Worm (Caenorhabditis elegans) whole organism, L1 larva: Measurements from ENCODE around the gene pygl-1.
A peak's percentile ranks its signal among the peaks of the same experiment; 100 is the strongest.

Experiments used
- C34B4.2 ChIP-seq: sonication (generic microtip); optimal IDR thresholded peaks from 2 replicates; lab custom pipeline; 2017; ENCODE audit warnings: mild to moderate bottlenecking, missing genetic modification characterization, missing compliant biosample characterization
- Y116A8C.19 ChIP-seq: sonication (generic microtip); optimal IDR thresholded peaks from 2 replicates; lab custom pipeline; 2016; ENCODE audit warnings: missing compliant biosample characterization, missing genetic modification characterization, borderline replicate concordance
- aha-1 ChIP-seq: fragments of 150-350 bp; optimal IDR thresholded peaks from 2 replicates; lab custom pipeline; 2014; ENCODE audit warnings: missing biosample characterization, missing genetic modification characterization
- blmp-1 ChIP-seq: fragments of 150-350 bp; optimal IDR thresholded peaks from 2 replicates; lab custom pipeline; 2014; ENCODE audit warnings: missing biosample characterization, missing genetic modification characterization
- ceh-63 ChIP-seq: fragments of 200-800 bp; sonication (Bioruptor generic); optimal IDR thresholded peaks from 2 replicates; lab custom pipeline; 2018; ENCODE audit warnings: mild to moderate bottlenecking, missing genetic modification characterization, missing compliant biosample characterization
- ceh-88 ChIP-seq: fragments of 200-800 bp; sonication (Bioruptor generic); IDR thresholded peaks from 2 replicates; pipeline ENCODE4 v1.3.6; 2022; ENCODE audit warnings: missing genetic modification characterization, missing compliant biosample characterization
- ces-1 ChIP-seq: fragments of 150-350 bp; optimal IDR thresholded peaks from 2 replicates; lab custom pipeline; 2014; ENCODE audit warnings: missing biosample characterization, missing genetic modification reagents, missing genetic modification characterization
- dsc-1 ChIP-seq: sonication (generic microtip); optimal IDR thresholded peaks from 2 replicates; lab custom pipeline; 2016; ENCODE audit warnings: mild to moderate bottlenecking, missing genetic modification characterization, missing compliant biosample characterization
- efl-1 ChIP-seq, 4 experiments: fragments of 150-350 bp; optimal IDR thresholded peaks in 3 of 4; peaks in 1 of 4; 1 replicate in 1 of 4; 2 replicates in 3 of 4; lab custom pipeline; 2014; ENCODE audit warnings: missing biosample characterization in 2 of 4, missing genetic modification characterization in 2 of 4, missing genetic modification reagents in 2 of 4
- efl-3 ChIP-seq: fragments of 200-800 bp; sonication (Bioruptor generic); optimal IDR thresholded peaks from 2 replicates; lab custom pipeline; 2018; ENCODE audit warnings: mild to moderate bottlenecking, missing genetic modification characterization, missing compliant biosample characterization
- egl-13 ChIP-seq: sonication (generic microtip); optimal IDR thresholded peaks from 2 replicates; lab custom pipeline; 2016; ENCODE audit warnings: missing genotype, missing genetic modification reagents, missing genetic modification characterization, missing compliant biosample characterization
- egl-27 ChIP-seq, 2 experiments: fragments of 150-350 bp in 1 of 2; sonication (generic microtip); optimal IDR thresholded peaks; 3 replicates each; lab custom pipeline; 2017 to 2018; ENCODE audit warnings: missing biosample characterization in 2 of 2, missing genetic modification characterization in 2 of 2, missing genetic modification reagents in 2 of 2
- elt-3 ChIP-seq, 6 experiments: fragments of 150-350 bp in 1 of 6; sonication (generic microtip); optimal IDR thresholded peaks; 2 replicates each; lab custom pipeline; 2017 to 2018; ENCODE audit warnings: missing biosample characterization in 6 of 6, missing genetic modification characterization in 6 of 6, inconsistent platforms in 1 of 6
- fkh-4 ChIP-seq: sonication (generic microtip); optimal IDR thresholded peaks from 2 replicates; lab custom pipeline; 2016; ENCODE audit warnings: missing compliant biosample characterization, missing genetic modification characterization, borderline replicate concordance
- fkh-8 ChIP-seq: sonication (generic microtip); optimal IDR thresholded peaks from 2 replicates; lab custom pipeline; 2016; ENCODE audit warnings: mild to moderate bottlenecking, missing genetic modification characterization, missing compliant biosample characterization
- hlh-17 ChIP-seq: fragments of 200-800 bp; sonication (Bioruptor generic); optimal IDR thresholded peaks from 2 replicates; lab custom pipeline; 2018; ENCODE audit warnings: missing genetic modification characterization, mild to moderate bottlenecking, missing compliant biosample characterization, moderate library complexity, borderline replicate concordance
- hpl-2 ChIP-seq: fragments of 150-350 bp; optimal IDR thresholded peaks from 2 replicates; lab custom pipeline; 2014; ENCODE audit warnings: missing biosample characterization, missing genetic modification reagents, missing genetic modification characterization
- isw-1 ChIP-seq: fragments of 200-800 bp; sonication (Bioruptor generic); IDR thresholded peaks from 2 replicates; pipeline ENCODE4 v1.3.6; 2022; ENCODE audit warnings: missing genetic modification characterization, missing compliant biosample characterization
- jun-1 ChIP-seq: fragments of 150-350 bp; optimal IDR thresholded peaks from 2 replicates; lab custom pipeline; 2014; ENCODE audit warnings: missing biosample characterization, missing genetic modification reagents, missing genetic modification characterization
- lin-13 ChIP-seq: fragments of 150-350 bp; optimal IDR thresholded peaks from 2 replicates; lab custom pipeline; 2014; ENCODE audit warnings: missing biosample characterization, missing genetic modification reagents, missing genetic modification characterization
- lin-14 ChIP-seq: fragments of 200-800 bp; sonication (Bioruptor generic); optimal IDR thresholded peaks from 2 replicates; lab custom pipeline; 2018; ENCODE audit warnings: mild to moderate bottlenecking, missing genetic modification characterization, moderate library complexity, missing compliant biosample characterization
- lin-15B ChIP-seq: fragments of 150-350 bp; sonication (generic microtip); optimal IDR thresholded peaks from 3 replicates; lab custom pipeline; 2014; ENCODE audit warnings: missing biosample characterization, missing genetic modification characterization
- lin-35 ChIP-seq, 2 experiments: fragments of 150-350 bp; optimal IDR thresholded peaks; 2 replicates each; lab custom pipeline; 2014; ENCODE audit warnings: missing biosample characterization in 2 of 2, missing genetic modification characterization in 2 of 2, missing genetic modification reagents in 2 of 2
- lir-3 ChIP-seq: sonication (generic microtip); optimal IDR thresholded peaks from 2 replicates; lab custom pipeline; 2016; ENCODE audit warnings: mild to moderate bottlenecking, missing genetic modification characterization, moderate library complexity, missing compliant biosample characterization; ENCODE audit not compliant: poor library complexity
- lsy-2 ChIP-seq, 2 experiments: fragments of 150-350 bp; optimal IDR thresholded peaks; 2 replicates each; lab custom pipeline; 2014; ENCODE audit warnings: missing biosample characterization in 2 of 2, missing genetic modification characterization in 2 of 2
- mab-9 ChIP-seq: fragments of 200-800 bp; sonication (Bioruptor generic); IDR thresholded peaks from 2 replicates; pipeline ENCODE4 v1.3.6; 2022; ENCODE audit warnings: missing genetic modification reagents, missing genetic modification characterization, missing compliant biosample characterization
- nhr-19 ChIP-seq: fragments of 200-800 bp; sonication (Bioruptor generic); conservative IDR thresholded peaks from 2 replicates; pipeline ENCODE4 v1.3.6; 2022; ENCODE audit warnings: missing genetic modification characterization, missing compliant biosample characterization
- nhr-20 ChIP-seq: sonication (generic microtip); optimal IDR thresholded peaks from 2 replicates; lab custom pipeline; 2016; ENCODE audit warnings: mild to moderate bottlenecking, missing genetic modification characterization, missing compliant biosample characterization
- nhr-28 ChIP-seq: fragments of 150-350 bp; optimal IDR thresholded peaks from 2 replicates; lab custom pipeline; 2014; ENCODE audit warnings: missing biosample characterization, missing genetic modification characterization
- nhr-71 ChIP-seq: sonication (generic microtip); optimal IDR thresholded peaks from 2 replicates; lab custom pipeline; 2016; ENCODE audit warnings: mild to moderate bottlenecking, missing genetic modification characterization, moderate library complexity, missing compliant biosample characterization
- nhr-77 ChIP-seq: fragments of 150-350 bp; optimal IDR thresholded peaks from 2 replicates; lab custom pipeline; 2014; ENCODE audit warnings: missing biosample characterization, missing genetic modification characterization
- nhr-85 ChIP-seq: sonication (generic microtip); peaks from one replicate; lab custom pipeline; 2016; ENCODE audit warnings: missing genetic modification characterization, inconsistent platforms, missing compliant biosample characterization
- pax-3 ChIP-seq: fragments of 200-800 bp; sonication (Bioruptor generic); optimal IDR thresholded peaks from 2 replicates; lab custom pipeline; 2018; ENCODE audit warnings: mild to moderate bottlenecking, missing genetic modification characterization, moderate library complexity, missing compliant biosample characterization
- pqm-1 ChIP-seq: sonication (generic microtip); optimal IDR thresholded peaks from 3 replicates; lab custom pipeline; 2017; ENCODE audit warnings: missing biosample characterization, missing genetic modification characterization
- skn-1 ChIP-seq: fragments of 150-350 bp; optimal IDR thresholded peaks from 2 replicates; lab custom pipeline; 2014; ENCODE audit warnings: missing biosample characterization, missing genetic modification characterization
- sox-4 ChIP-seq: sonication (generic microtip); optimal IDR thresholded peaks from 2 replicates; lab custom pipeline; 2016; ENCODE audit warnings: missing genetic modification characterization, missing compliant biosample characterization
- sup-37 ChIP-seq: fragments of 200-800 bp; sonication (Bioruptor generic); optimal IDR thresholded peaks from 2 replicates; lab custom pipeline; 2018; ENCODE audit warnings: mild to moderate bottlenecking, missing genetic modification characterization, missing compliant biosample characterization
- swsn-7 ChIP-seq: sonication (generic microtip); optimal IDR thresholded peaks from 2 replicates; lab custom pipeline; 2016; ENCODE audit warnings: missing genetic modification characterization, missing compliant biosample characterization
- tbx-2 ChIP-seq: sonication (generic microtip); optimal IDR thresholded peaks from 2 replicates; lab custom pipeline; 2016; ENCODE audit warnings: missing genetic modification characterization, missing compliant biosample characterization
- unc-130 ChIP-seq: fragments of 150-350 bp; optimal IDR thresholded peaks from 2 replicates; lab custom pipeline; 2017; ENCODE audit warnings: missing biosample characterization, missing genetic modification characterization, inconsistent platforms
- unc-86 ChIP-seq: sonication (generic microtip); optimal IDR thresholded peaks from 2 replicates; lab custom pipeline; 2016; ENCODE audit warnings: missing genetic modification characterization, missing compliant biosample characterization
- unc-98 ChIP-seq: fragments of 200-800 bp; sonication (Bioruptor generic); IDR thresholded peaks from 2 replicates; pipeline ENCODE4 v1.3.6; 2022; ENCODE audit warnings: missing genetic modification characterization, missing compliant biosample characterization
- vab-15 ChIP-seq: sonication (generic microtip); optimal IDR thresholded peaks from 2 replicates; lab custom pipeline; 2017; ENCODE audit warnings: missing genotype, mild to moderate bottlenecking, missing genetic modification characterization, missing compliant biosample characterization
- xbp-1 ChIP-seq: sonication (generic microtip); optimal IDR thresholded peaks from 2 replicates; lab custom pipeline; 2016; ENCODE audit warnings: missing genetic modification characterization, missing compliant biosample characterization
- zag-1 ChIP-seq: fragments of 150-350 bp; optimal IDR thresholded peaks from 2 replicates; lab custom pipeline; 2014; ENCODE audit warnings: missing biosample characterization, missing genetic modification characterization

Gene pygl-1

ce11 chrV:3611654-3612053 is 32.8 kb downstream of the pygl-1 start, which contains the start of gene T22F3.10:
TSS of gene T22F3.10 (minus strand) at chrV:3611754.
- TF ChIP-seq tbx-2 (tag; lab: Kevin White, UChicago) (no peak), egl-13 (tag; lab: Kevin White, UChicago) (no peak)

ce11 chrV:3613042-3613441 is 34.2 kb downstream of the pygl-1 start:
- TF ChIP-seq efl-1 (optimal IDR thresholded peaks at IDR 0.05; lab: Kevin White, UChicago) (no peak), efl-1 (GFP tag; optimal IDR thresholded peaks at IDR 0.05 in 1 of 2; lab: Kevin White, UChicago) (peak in 1 of 2 experiments; percentile 26), jun-1 (no peak), lsy-2 (tag; optimal IDR thresholded peaks at IDR 0.05; lab: Kevin White, UChicago) (no peak), zag-1 (tag; lab: Kevin White, UChicago) (no peak), nhr-28 (no peak)

- TF ChIP-seq blmp-1 (tag; lab: Kevin White, UChicago) (peak; percentile 78), efl-1 (optimal IDR thresholded peaks at IDR 0.05; lab: Kevin White, UChicago) (no peak), efl-1 (GFP tag; optimal IDR thresholded peaks at IDR 0.05 in 1 of 2; lab: Kevin White, UChicago) (peak in 1 of 2 experiments; percentile 61), xbp-1 (tag; lab: Kevin White, UChicago) (no peak), fkh-8 (tag; lab: Kevin White, UChicago) (no peak), ceh-88 (GFP tag; lab: Robert Waterston, UW) (no peak), dsc-1 (tag; lab: Kevin White, UChicago) (no peak), unc-130 (tag; lab: Kevin White, UChicago) (no peak), elt-3 (tag; optimal IDR thresholded peaks at IDR 0.05; lab: Kevin White, UChicago) (no peak), unc-86 (no peak)
These were observed 35.6 kb downstream of the pygl-1 start, which contains the start of gene T22F3.11 for ce11 chrV:3614397-3614796. TSS of gene T22F3.11 (minus strand) at chrV:3614553.

- no peak for TF ChIP-seq lin-14
- no peak for TF ChIP-seq efl-3
- TF ChIP-seq tbx-2 (tag; lab: Kevin White, UChicago), result no peak
- TF ChIP-seq unc-130 (tag; lab: Kevin White, UChicago), result peak; percentile 46
- TF ChIP-seq mab-9, result no peak
- no peak for TF ChIP-seq ceh-63 (GFP tag; lab: Kevin White, UChicago)
- no peak for TF ChIP-seq fkh-4 (tag; lab: Kevin White, UChicago)
- TF ChIP-seq egl-27 (tag; optimal IDR thresholded peaks at IDR 0.05; lab: Kevin White, UChicago), result no peak
- TF ChIP-seq hlh-17 (GFP tag; lab: Kevin White, UChicago), result no peak
- peak in 4 of 6 experiments; percentile 47 to 99 (median 65) for TF ChIP-seq elt-3 (tag; optimal IDR thresholded peaks at IDR 0.05; lab: Kevin White, UChicago)
- TF ChIP-seq Y116A8C.19 (tag; lab: Kevin White, UChicago), result no peak
- TF ChIP-seq hpl-2 (GFP tag; lab: Kevin White, UChicago), result no peak
- TF ChIP-seq sox-4 (tag; lab: Kevin White, UChicago), result no peak
- TF ChIP-seq nhr-85 (tag; lab: Kevin White, UChicago), result no peak
- TF ChIP-seq swsn-7 (tag; lab: Kevin White, UChicago), result no peak
- no peak for TF ChIP-seq unc-98
- no peak for TF ChIP-seq lin-15B
- peak; percentile 64 for TF ChIP-seq nhr-20 (tag; lab: Kevin White, UChicago)
- no peak for TF ChIP-seq C34B4.2 (tag; lab: Kevin White, UChicago)
- TF ChIP-seq pax-3 (tag; lab: Kevin White, UChicago), result no peak
- TF ChIP-seq pqm-1 (tag; lab: Kevin White, UChicago), result no peak
- no peak for TF ChIP-seq lin-13
- no peak for TF ChIP-seq sup-37 (GFP tag; lab: Kevin White, UChicago)
- TF ChIP-seq ces-1 (GFP tag; lab: Kevin White, UChicago), result no peak
- TF ChIP-seq nhr-77 (tag; lab: Kevin White, UChicago), result no peak
- TF ChIP-seq nhr-28, result no peak
- TF ChIP-seq isw-1 (GFP tag; lab: Robert Waterston, UW), result no peak
- TF ChIP-seq skn-1 (tag; lab: Kevin White, UChicago), result no peak
- no peak for TF ChIP-seq egl-13 (tag; lab: Kevin White, UChicago)
- no peak for TF ChIP-seq ceh-88 (GFP tag; lab: Robert Waterston, UW)
- no peak for TF ChIP-seq lir-3 (tag; lab: Kevin White, UChicago)
- no peak for TF ChIP-seq vab-15 (tag; lab: Kevin White, UChicago)
- TF ChIP-seq lin-35 (GFP tag; optimal IDR thresholded peaks at IDR 0.05; lab: Kevin White, UChicago), result no peak
- no peak for TF ChIP-seq nhr-19 (GFP tag; lab: Robert Waterston, UW)
- no peak for TF ChIP-seq nhr-71
- no peak for TF ChIP-seq aha-1 (tag; lab: Kevin White, UChicago)
These were observed 38.0 kb downstream of the pygl-1 start for ce11 chrV:3616844-3617243.
